Worm (Caenorhabditis elegans) whole organism, L3 larva: ENCODE measurements around the gene clec-148.

Experiments used
- egl-27 ChIP-seq: sonication (generic microtip); optimal IDR thresholded peaks from 4 replicates; lab custom pipeline; 2017; ENCODE audit warnings: missing biosample characterization, missing genetic modification reagents, missing genetic modification characterization
- eor-1 ChIP-seq, 2 experiments: fragments of 150-350 bp; optimal IDR thresholded peaks; 2 replicates each; lab custom pipeline; 2014 to 2018; ENCODE audit warnings: missing biosample characterization in 2 of 2, missing genetic modification characterization in 2 of 2
- fkh-10 ChIP-seq: sonication (generic microtip); optimal IDR thresholded peaks from 2 replicates; lab custom pipeline; 2017; ENCODE audit warnings: missing biosample characterization, missing genetic modification reagents, missing genetic modification characterization
- fos-1 ChIP-seq: fragments of 150-350 bp; optimal IDR thresholded peaks from 2 replicates; lab custom pipeline; 2014; ENCODE audit warnings: missing biosample characterization, missing genetic modification characterization
- lin-15B ChIP-seq: fragments of 150-350 bp; optimal IDR thresholded peaks from 2 replicates; lab custom pipeline; 2014; ENCODE audit warnings: missing biosample characterization, missing genetic modification characterization
- nhr-11 ChIP-seq: fragments of 150-350 bp; optimal IDR thresholded peaks from 2 replicates; lab custom pipeline; 2014; ENCODE audit warnings: missing biosample characterization, missing genetic modification characterization
- nhr-12 ChIP-seq: fragments of 150-350 bp; optimal IDR thresholded peaks from 2 replicates; lab custom pipeline; 2014; ENCODE audit warnings: missing biosample characterization, missing genetic modification characterization
- nhr-237 ChIP-seq: fragments of 150-350 bp; optimal IDR thresholded peaks from 2 replicates; lab custom pipeline; 2014; ENCODE audit warnings: missing biosample characterization, missing genetic modification characterization
- snpc-4 ChIP-seq: fragments of 150-350 bp; optimal IDR thresholded peaks from 2 replicates; lab custom pipeline; 2014; ENCODE audit warnings: missing biosample characterization, missing genetic modification characterization
- unc-39 ChIP-seq: sonication (generic microtip); optimal IDR thresholded peaks from 4 replicates; lab custom pipeline; 2017; ENCODE audit warnings: missing biosample characterization, missing genetic modification characterization
- unc-62 ChIP-seq: fragments of 150-350 bp; sonication (generic microtip); optimal IDR thresholded peaks from 4 replicates; lab custom pipeline; 2014; ENCODE audit warnings: missing biosample characterization, missing genetic modification reagents, missing genetic modification characterization
- ztf-4 ChIP-seq: fragments of 150-350 bp; optimal IDR thresholded peaks from 2 replicates; lab custom pipeline; 2014; ENCODE audit warnings: missing biosample characterization, missing genetic modification characterization

- TF ChIP-seq fos-1 (tag; lab: Kevin White, UChicago) (no peak), unc-39 (tag; lab: Kevin White, UChicago) (no peak), unc-62 (GFP tag; lab: Kevin White, UChicago) (no peak), snpc-4 (tag; lab: Kevin White, UChicago) (peak; percentile 55), ztf-4 (tag; lab: Kevin White, UChicago) (no peak), nhr-12 (no peak), lin-15B (tag; lab: Kevin White, UChicago) (peak; percentile 77), nhr-11 (tag; lab: Kevin White, UChicago) (no peak), eor-1 (tag; optimal IDR thresholded peaks at IDR 0.05; lab: Kevin White, UChicago) (no peak), nhr-237 (no peak), fkh-10 (GFP tag; lab: Kevin White, UChicago) (peak; percentile 12), egl-27 (tag; lab: Kevin White, UChicago) (no peak)
These were observed 44.0 kb downstream of the clec-148 start for ce11 chrIII:131627-132026.
